Worm (Caenorhabditis elegans) whole organism, young adult: ENCODE measurements around the gene srsx-24.

ENCODE experiments used
- B0035.1 ChIP-seq: sonication (generic microtip); optimal IDR thresholded peaks from 2 replicates; lab custom pipeline; 2016; ENCODE audit warnings: missing genetic modification characterization, mild to moderate bottlenecking, missing compliant biosample characterization, missing genotype, missing genetic modification reagents
- B0261.1 ChIP-seq: sonication (generic microtip); optimal IDR thresholded peaks from 2 replicates; lab custom pipeline; 2016; ENCODE audit warnings: mild to moderate bottlenecking, missing genetic modification characterization, moderate library complexity, missing compliant biosample characterization
- B0336.3 ChIP-seq: fragments of 200-800 bp; sonication (Bioruptor generic); IDR thresholded peaks from 2 replicates; pipeline ENCODE4 v1.3.6; 2022; ENCODE audit warnings: missing genetic modification characterization, missing compliant biosample characterization
- F49E8.2 ChIP-seq: sonication (generic microtip); optimal IDR thresholded peaks from 3 replicates; lab custom pipeline; 2017; ENCODE audit warnings: missing genetic modification characterization, mild to moderate bottlenecking, missing compliant biosample characterization, antibody characterized with exemption, moderate library complexity; ENCODE audit not compliant: insufficient read depth
- F52B5.7 ChIP-seq: sonication (generic microtip); optimal IDR thresholded peaks from 2 replicates; lab custom pipeline; 2016; ENCODE audit warnings: mild to moderate bottlenecking, missing genetic modification characterization, missing compliant biosample characterization
- F55B11.4 ChIP-seq: sonication (generic microtip); optimal IDR thresholded peaks from 2 replicates; lab custom pipeline; 2016; ENCODE audit warnings: missing compliant biosample characterization, missing genetic modification characterization, borderline replicate concordance; ENCODE audit not compliant: insufficient read depth
- F57C9.4 ChIP-seq: sonication (generic microtip); optimal IDR thresholded peaks from 2 replicates; lab custom pipeline; 2017; ENCODE audit warnings: mild to moderate bottlenecking, missing genetic modification characterization, missing compliant biosample characterization
- K12H6.12 ChIP-seq: fragments of 200-800 bp; sonication (Bioruptor generic); optimal IDR thresholded peaks from 2 replicates; lab custom pipeline; 2018; ENCODE audit warnings: mild to moderate bottlenecking, missing genetic modification characterization, missing compliant biosample characterization
- Y53F4B.3 ChIP-seq: fragments of 200-800 bp; sonication (Bioruptor generic); IDR thresholded peaks from 2 replicates; pipeline ENCODE4 v1.3.6; 2022; ENCODE audit warnings: missing genetic modification reagents, missing genetic modification characterization, missing compliant biosample characterization
- ZK185.1 ChIP-seq: sonication (generic microtip); optimal IDR thresholded peaks from 2 replicates; lab custom pipeline; 2016; ENCODE audit warnings: mild to moderate bottlenecking, missing genetic modification characterization, missing compliant biosample characterization; ENCODE audit not compliant: poor library complexity, severe bottlenecking
- aptf-2 ChIP-seq: fragments of 200-800 bp; sonication (Bioruptor generic); conservative IDR thresholded peaks from 2 replicates; pipeline ENCODE4 v1.3.6; 2022; ENCODE audit warnings: missing genetic modification reagents, missing genetic modification characterization, missing compliant biosample characterization
- attf-3 ChIP-seq: fragments of 200-800 bp; sonication (Bioruptor generic); conservative IDR thresholded peaks from 2 replicates; pipeline ENCODE4 v1.3.6; 2022; ENCODE audit warnings: missing genetic modification reagents, missing genetic modification characterization, missing compliant biosample characterization
- bed-2 ChIP-seq: fragments of 200-800 bp; sonication (Bioruptor generic); IDR thresholded peaks from 2 replicates; pipeline ENCODE4 v1.3.6; 2022; ENCODE audit warnings: missing genetic modification reagents, missing genetic modification characterization, missing compliant biosample characterization
- ccch-3 ChIP-seq: fragments of 200-800 bp; sonication (Bioruptor generic); optimal IDR thresholded peaks from 2 replicates; lab custom pipeline; 2018; ENCODE audit warnings: mild to moderate bottlenecking, missing genetic modification characterization, missing compliant biosample characterization
- ceh-100 ChIP-seq: fragments of 200-800 bp; sonication (Bioruptor generic); IDR thresholded peaks from 2 replicates; pipeline ENCODE4 v1.3.6; 2022; ENCODE audit warnings: missing genetic modification reagents, missing genetic modification characterization, missing compliant biosample characterization
- ceh-79 ChIP-seq: sonication (generic microtip); optimal IDR thresholded peaks from 2 replicates; lab custom pipeline; 2017; ENCODE audit warnings: mild to moderate bottlenecking, missing genetic modification characterization, missing compliant biosample characterization
- chd-7 ChIP-seq: sonication (generic microtip); optimal IDR thresholded peaks from 2 replicates; lab custom pipeline; 2016; ENCODE audit warnings: mild to moderate bottlenecking, missing genetic modification characterization, moderate library complexity, missing compliant biosample characterization
- egl-18 ChIP-seq: fragments of 200-800 bp; sonication (Bioruptor generic); IDR thresholded peaks from 2 replicates; pipeline ENCODE4 v1.3.6; 2022; ENCODE audit warnings: missing genetic modification reagents, missing genetic modification characterization, missing compliant biosample characterization
- egrh-3 ChIP-seq: fragments of 200-800 bp; sonication (Bioruptor generic); IDR thresholded peaks from 2 replicates; pipeline ENCODE4 v1.3.6; 2022; ENCODE audit warnings: missing genetic modification reagents, missing genetic modification characterization, missing compliant biosample characterization
- ekl-4 ChIP-seq: fragments of 200-800 bp; sonication (Bioruptor generic); IDR thresholded peaks from 2 replicates; pipeline ENCODE4 v1.3.6; 2022; ENCODE audit warnings: missing genetic modification reagents, missing genetic modification characterization, missing compliant biosample characterization
- hlh-12 ChIP-seq: sonication (generic microtip); optimal IDR thresholded peaks from 2 replicates; lab custom pipeline; 2016; ENCODE audit warnings: missing genetic modification characterization, missing compliant biosample characterization
- hrde-1 ChIP-seq: sonication (generic microtip); optimal IDR thresholded peaks from 2 replicates; lab custom pipeline; 2016; ENCODE audit warnings: missing genetic modification characterization, mild to moderate bottlenecking, missing compliant biosample characterization, moderate library complexity, missing genotype, missing genetic modification reagents, borderline replicate concordance
- lin-26 ChIP-seq: fragments of 200-800 bp; sonication (Bioruptor generic); IDR thresholded peaks from 2 replicates; pipeline ENCODE4 v1.3.6; 2022; ENCODE audit warnings: missing genetic modification reagents, missing genetic modification characterization, missing compliant biosample characterization
- lin-54 ChIP-seq: fragments of 200-800 bp; sonication (Bioruptor generic); optimal IDR thresholded peaks from 2 replicates; lab custom pipeline; 2018; ENCODE audit warnings: mild to moderate bottlenecking, missing genetic modification characterization, missing compliant biosample characterization
- lsl-1 ChIP-seq: fragments of 200-800 bp; sonication (Bioruptor generic); optimal IDR thresholded peaks from 2 replicates; lab custom pipeline; 2018; ENCODE audit warnings: mild to moderate bottlenecking, missing genetic modification characterization, moderate library complexity, missing compliant biosample characterization
- madf-10 ChIP-seq: sonication (generic microtip); optimal IDR thresholded peaks from 2 replicates; lab custom pipeline; 2016; ENCODE audit warnings: mild to moderate bottlenecking, missing genetic modification characterization, missing compliant biosample characterization
- madf-3 ChIP-seq: fragments of 200-800 bp; sonication (Bioruptor generic); IDR thresholded peaks from 2 replicates; pipeline ENCODE4 v1.3.6; 2022; ENCODE audit warnings: missing genetic modification reagents, missing genetic modification characterization, missing compliant biosample characterization
- madf-6 ChIP-seq: fragments of 200-800 bp; sonication (Bioruptor generic); IDR thresholded peaks from 2 replicates; pipeline ENCODE4 v1.3.6; 2022; ENCODE audit warnings: missing genetic modification reagents, missing genetic modification characterization, missing compliant biosample characterization
- nfya-2 ChIP-seq: fragments of 200-800 bp; sonication (Bioruptor generic); IDR thresholded peaks from 2 replicates; pipeline ENCODE4 v1.3.6; 2022; ENCODE audit warnings: missing genetic modification reagents, missing genetic modification characterization, missing compliant biosample characterization
- nhr-80 ChIP-seq: sonication (generic microtip); optimal IDR thresholded peaks from 2 replicates; lab custom pipeline; 2016; ENCODE audit warnings: missing genetic modification characterization, missing compliant biosample characterization
- nhr-90 ChIP-seq: sonication (generic microtip); optimal IDR thresholded peaks from 2 replicates; lab custom pipeline; 2016; ENCODE audit warnings: missing genotype, mild to moderate bottlenecking, missing genetic modification characterization, missing compliant biosample characterization
- rec-8 ChIP-seq, 2 experiments: sonication (generic microtip); optimal IDR thresholded peaks; 2 replicates each; lab custom pipeline; 2016; ENCODE audit warnings: mild to moderate bottlenecking in 2 of 2, missing genetic modification characterization in 2 of 2, missing genetic modification reagents in 2 of 2, missing genotype in 2 of 2, missing biosample characterization in 1 of 2, missing compliant biosample characterization in 1 of 2, moderate library complexity in 1 of 2
- repo-1 ChIP-seq: sonication (generic microtip); optimal IDR thresholded peaks from 2 replicates; lab custom pipeline; 2017; ENCODE audit warnings: mild to moderate bottlenecking, missing genetic modification characterization, missing compliant biosample characterization
- rpc-1 ChIP-seq, 2 experiments: fragments of 150-350 bp in 1 of 2; sonication (generic microtip) in 1 of 2; optimal IDR thresholded peaks; 2 replicates each; lab custom pipeline; 2014 to 2018; ENCODE audit warnings: missing biosample characterization in 1 of 2, missing genetic modification characterization in 1 of 2, missing genetic modification reagents in 1 of 2, missing genotype in 1 of 2
- snpc-1.1 ChIP-seq: sonication (generic microtip); optimal IDR thresholded peaks from 2 replicates; lab custom pipeline; 2017; ENCODE audit warnings: missing genetic modification characterization, mild to moderate bottlenecking, missing compliant biosample characterization, antibody characterized with exemption, moderate library complexity, missing genotype, missing genetic modification reagents; ENCODE audit not compliant: insufficient read depth
- snpc-1.3 ChIP-seq: sonication (generic microtip); optimal IDR thresholded peaks from 2 replicates; lab custom pipeline; 2017; ENCODE audit warnings: missing genetic modification characterization, mild to moderate bottlenecking, missing compliant biosample characterization, antibody characterized with exemption, moderate library complexity, missing genotype, missing genetic modification reagents; ENCODE audit not compliant: insufficient read depth
- somi-1 ChIP-seq: fragments of 200-800 bp; sonication (Bioruptor generic); optimal IDR thresholded peaks from 2 replicates; lab custom pipeline; 2018; ENCODE audit warnings: mild to moderate bottlenecking, missing genetic modification characterization, missing compliant biosample characterization
- zfh-2 ChIP-seq: fragments of 200-800 bp; sonication (Bioruptor generic); conservative IDR thresholded peaks from 2 replicates; pipeline ENCODE4 v1.3.6; 2022; ENCODE audit warnings: missing genetic modification reagents, missing genetic modification characterization, missing compliant biosample characterization
- ztf-26 ChIP-seq: sonication (generic microtip); optimal IDR thresholded peaks from 2 replicates; lab custom pipeline; 2017; ENCODE audit warnings: missing genetic modification characterization, missing compliant biosample characterization
- ztf-6 ChIP-seq: fragments of 200-800 bp; sonication (Bioruptor generic); IDR thresholded peaks from 2 replicates; pipeline ENCODE4 v1.3.6; 2022; ENCODE audit warnings: missing genetic modification reagents, missing genetic modification characterization, missing compliant biosample characterization

Gene srsx-24

DNA sequence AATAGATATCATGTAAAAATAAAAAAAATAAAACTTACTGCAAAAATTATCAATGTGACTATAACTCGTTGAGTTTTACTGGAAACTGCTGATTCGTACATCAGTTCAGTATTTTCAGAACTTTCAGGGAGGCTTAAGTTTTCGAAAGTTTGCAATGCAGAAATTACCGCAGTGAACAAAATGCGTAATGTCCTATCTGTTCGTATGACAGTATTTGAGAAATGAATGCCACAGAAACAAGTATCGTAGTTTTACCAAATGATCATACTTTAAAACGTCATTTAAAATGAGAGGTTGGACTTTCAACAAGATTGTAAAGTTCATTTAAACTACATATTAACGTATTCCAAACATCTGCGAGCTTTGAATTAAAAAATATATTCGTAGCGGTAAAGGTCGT, 22.6 kb downstream of the srsx-24 start, which contains the start of gene C03G6.21:
Gene C03G6.21 (minus strand): TSS at position 101 of the 400 bp plus-strand sequence.
- no peak for TF ChIP-seq chd-7
- no peak for TF ChIP-seq attf-3 (GFP tag; lab: Robert Waterston, UW)
- no peak for TF ChIP-seq nfya-2 (GFP tag; lab: Robert Waterston, UW)
- no peak for TF ChIP-seq B0261.1 (tag; lab: Kevin White, UChicago)
- TF ChIP-seq ZK185.1: no peak
- TF ChIP-seq K12H6.12 (tag; lab: Kevin White, UChicago): no peak
- no peak for TF ChIP-seq B0035.1 (tag; lab: Kevin White, UChicago)
- no peak for TF ChIP-seq snpc-1.3 (tag; lab: Kevin White, UChicago)
- TF ChIP-seq ztf-26 (tag; lab: Kevin White, UChicago): no peak
- TF ChIP-seq, all 124 proteins: peak for 0

DNA sequence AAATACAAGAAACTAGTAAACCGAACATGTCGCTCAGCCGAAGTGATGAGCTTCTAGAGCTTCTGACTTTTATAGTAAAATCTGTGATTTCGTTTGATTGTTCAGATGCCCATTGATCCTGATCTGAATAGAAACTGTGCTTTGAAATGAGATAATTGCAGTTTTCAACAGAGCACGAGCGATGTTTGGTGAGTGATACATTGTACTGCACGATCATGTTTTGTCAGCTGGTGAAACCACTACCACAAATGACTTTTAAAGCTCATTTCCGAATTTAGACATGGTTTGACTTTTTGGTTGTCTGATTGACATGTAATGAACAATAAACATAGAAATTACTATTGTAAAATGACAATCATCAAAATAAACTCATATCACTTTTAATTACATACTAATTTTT, 23.8 kb downstream of the srsx-24 start, which contains the start of gene tag-293:
Gene tag-293 (minus strand): TSS at position 101 of the 400 bp plus-strand sequence.
- TF ChIP-seq bed-2 (no peak), ceh-79 (tag; lab: Kevin White, UChicago) (no peak), F55B11.4 (tag; lab: Kevin White, UChicago) (no peak)

DNA sequence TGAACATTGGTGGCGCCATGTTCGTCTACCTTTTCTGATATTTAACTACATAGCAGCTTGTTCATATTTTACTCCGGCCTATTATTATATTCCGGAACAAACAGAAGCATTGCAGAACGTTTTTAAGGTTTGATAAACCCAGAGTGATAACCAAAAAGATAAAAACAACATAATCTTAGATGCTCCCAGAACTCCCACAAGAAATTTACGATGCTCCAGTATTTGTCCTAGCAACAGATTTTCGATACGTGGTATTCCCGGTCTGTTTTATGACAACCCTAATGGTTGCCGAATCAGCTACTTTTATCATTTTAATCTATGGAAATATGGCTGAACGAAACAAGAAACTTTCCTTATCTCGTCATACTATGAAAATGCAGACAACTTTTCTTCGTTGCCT, 25.7 kb downstream of the srsx-24 start:
- TF ChIP-seq F52B5.7 (tag; lab: Kevin White, UChicago) (no peak), ekl-4 (no peak), lin-54 (no peak), ceh-79 (tag; lab: Kevin White, UChicago) (no peak), Y53F4B.3 (no peak), repo-1 (tag; lab: Kevin White, UChicago) (no peak), nhr-90 (tag; lab: Kevin White, UChicago) (no peak), ccch-3 (GFP tag; lab: Kevin White, UChicago) (no peak), egrh-3 (GFP tag; lab: Robert Waterston, UW) (no peak), egl-18 (GFP tag; lab: Robert Waterston, UW) (no peak), ztf-6 (GFP tag; lab: Robert Waterston, UW) (no peak), ceh-100 (GFP tag; lab: Robert Waterston, UW) (no peak), F49E8.2 (tag; lab: Kevin White, UChicago) (no peak)

DNA sequence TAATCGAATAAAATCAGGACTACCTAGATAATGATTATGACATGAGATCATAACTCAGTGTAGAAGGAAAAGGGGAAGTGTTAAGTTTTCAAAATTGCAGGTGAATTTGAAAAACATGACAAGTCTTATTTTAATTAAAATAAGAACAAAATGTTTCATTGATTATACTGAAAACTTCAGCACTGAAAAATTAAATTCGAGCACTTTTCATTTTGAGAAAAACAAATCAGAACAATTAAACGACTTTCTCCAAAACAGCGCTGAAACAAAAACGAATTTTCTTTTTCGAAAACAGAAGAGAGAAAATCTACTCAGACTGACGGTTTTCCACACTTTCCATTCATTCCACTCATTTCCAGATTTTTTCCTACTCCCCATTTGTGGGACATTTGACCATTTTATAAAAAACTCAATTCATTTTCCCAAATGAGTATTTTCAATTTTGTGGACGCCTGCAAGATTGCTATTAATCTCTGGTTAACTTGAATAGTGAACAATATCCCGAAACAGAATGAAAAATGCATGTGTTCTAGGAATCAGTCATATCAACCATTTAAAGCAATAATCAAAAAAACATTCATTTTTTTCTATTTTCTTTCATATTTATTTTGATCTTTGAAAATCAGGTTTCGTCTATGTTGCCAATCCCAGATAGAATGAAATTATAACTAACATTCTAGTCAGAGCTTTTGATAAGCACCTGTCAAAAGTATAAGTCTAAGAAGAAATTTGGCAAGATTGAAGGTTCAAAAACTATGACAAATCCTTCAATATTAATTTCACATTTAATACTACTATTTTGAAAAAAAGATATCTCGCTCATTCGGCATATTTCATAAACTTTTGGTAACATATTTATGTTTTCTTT, 26.9 kb downstream of the srsx-24 start, which contains the start of the genes srh-231 and srh-275:
Gene srh-231 (minus strand): TSS at position 51 of the 868 bp plus-strand sequence.
Gene srh-275 (plus strand): TSS at position 818 of the 868 bp plus-strand sequence.
- no peak for TF ChIP-seq madf-10
- no peak for TF ChIP-seq hlh-12 (tag; lab: Kevin White, UChicago)
- no peak for TF ChIP-seq F57C9.4 (tag; lab: Kevin White, UChicago)
- TF ChIP-seq B0336.3: no peak
- no peak for TF ChIP-seq F49E8.2 (tag; lab: Kevin White, UChicago)

DNA sequence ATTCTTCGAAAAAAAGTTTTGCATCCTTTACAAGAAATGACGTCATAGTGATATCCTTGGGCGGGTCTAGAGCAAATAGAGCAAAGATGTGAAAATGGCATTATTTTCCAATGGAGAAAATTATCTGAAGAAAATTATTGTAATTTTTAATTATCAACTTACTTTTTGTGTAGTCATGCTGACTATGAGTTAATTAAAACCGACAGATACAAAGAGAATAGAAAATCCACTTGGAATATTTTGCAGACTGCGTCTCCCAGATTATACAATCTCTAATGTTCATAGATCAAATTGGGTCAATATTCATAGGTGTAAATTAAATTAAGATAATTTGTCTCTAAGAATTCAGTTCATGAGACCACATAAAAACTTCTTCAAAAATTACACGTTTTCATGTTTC, 29.7 kb downstream of the srsx-24 start, which contains the start of gene nhr-149:
Gene nhr-149 (minus strand): TSS at position 101 of the 400 bp plus-strand sequence.
- no peak for TF ChIP-seq rec-8 (tag; optimal IDR thresholded peaks at IDR 0.05; lab: Kevin White, UChicago)
- no peak for TF ChIP-seq lsl-1 (GFP tag; lab: Kevin White, UChicago)
- no peak for TF ChIP-seq aptf-2 (GFP tag; lab: Robert Waterston, UW)
- TF ChIP-seq madf-3: no peak
- TF ChIP-seq somi-1 (GFP tag; lab: Kevin White, UChicago): no peak
- TF ChIP-seq madf-6: no peak
- no peak for TF ChIP-seq snpc-1.1 (tag; lab: Kevin White, UChicago)
- TF ChIP-seq nhr-80 (tag; lab: Kevin White, UChicago): no peak
- TF ChIP-seq lin-26 (GFP tag; lab: Robert Waterston, UW): no peak
- no peak for TF ChIP-seq zfh-2 (GFP tag; lab: Robert Waterston, UW)
- TF ChIP-seq rpc-1 (optimal IDR thresholded peaks at IDR 0.05; lab: Kevin White, UChicago): no peak
- TF ChIP-seq rpc-1 (tag; optimal IDR thresholded peaks at IDR 0.05; lab: Kevin White, UChicago): no peak
- no peak for TF ChIP-seq hrde-1 (tag; lab: Kevin White, UChicago)
